Fruit fly (Drosophila melanogaster): ENCODE results near the gene CG13843.

dm6 chr3R:22568508-22568907 lies 40.8 kb upstream of the CG13843 start:
- TF ChIP-seq ss (GFP tag; optimal IDR thresholded peaks at IDR 0.05) (no peak), CG11762 (GFP tag; optimal IDR thresholded peaks at IDR 0.05; ENCODE audit: insufficient read depth) (no peak), CG15336 (GFP tag; IDR thresholded peaks at IDR 0.05) (no peak)

All from whole organism, prepupa.